Fruit fly (Drosophila melanogaster) whole organism, embryonic: ENCODE results near the gene CG8907.

ENCODE experiments used
- ATbp ChIP-seq: fragments of 200-800 bp; sonication (Bioruptor generic); optimal IDR thresholded peaks from 2 replicates; lab custom pipeline; 2017; ENCODE audit warnings: missing biosample characterization, mild to moderate bottlenecking, missing genetic modification characterization, missing genetic modification reagents
- Atf6 ChIP-seq: fragments of 200-800 bp; sonication (Bioruptor generic); IDR thresholded peaks from 2 replicates; pipeline ENCODE4 v1.3.6; 2022; ENCODE audit warnings: missing biosample characterization, missing genetic modification characterization
- CG10274 ChIP-seq: fragments of 200-800 bp; sonication (Bioruptor generic); optimal IDR thresholded peaks from 3 replicates; lab custom pipeline; 2017; ENCODE audit warnings: missing biosample characterization, mild to moderate bottlenecking, missing genetic modification characterization
- CG10431 ChIP-seq: fragments of 200-800 bp; sonication (Bioruptor generic); optimal IDR thresholded peaks from 3 replicates; lab custom pipeline; 2018; ENCODE audit warnings: missing biosample characterization, mild to moderate bottlenecking, missing genetic modification characterization
- CG11696 ChIP-seq: fragments of 200-800 bp; sonication (Bioruptor generic); IDR thresholded peaks from 2 replicates; pipeline ENCODE4 v1.3.6; 2022; ENCODE audit warnings: missing biosample characterization, missing genetic modification characterization
- CG12391 ChIP-seq: fragments of 200-800 bp; sonication (Bioruptor generic); optimal IDR thresholded peaks from 3 replicates; lab custom pipeline; 2018; ENCODE audit warnings: missing biosample characterization, mild to moderate bottlenecking, missing genetic modification characterization, moderate library complexity
- CG13894 ChIP-seq: fragments of 200-800 bp; sonication (Bioruptor generic); optimal IDR thresholded peaks from 3 replicates; lab custom pipeline; 2018; ENCODE audit warnings: missing biosample characterization, mild to moderate bottlenecking, missing genetic modification characterization, moderate library complexity
- CG14965 ChIP-seq: fragments of 200-800 bp; sonication (Bioruptor generic); optimal IDR thresholded peaks from 2 replicates; lab custom pipeline; 2016; ENCODE audit warnings: missing biosample characterization, missing genetic modification characterization, borderline replicate concordance
- CG17829 ChIP-seq: fragments of 200-800 bp; optimal IDR thresholded peaks from 2 replicates; lab custom pipeline; 2019; ENCODE audit warnings: missing biosample characterization, mild to moderate bottlenecking, missing genetic modification characterization, moderate library complexity
- CG17912 ChIP-seq: fragments of 200-800 bp; sonication (Bioruptor generic); optimal IDR thresholded peaks from 2 replicates; lab custom pipeline; 2018; ENCODE audit warnings: missing biosample characterization, mild to moderate bottlenecking, missing genetic modification characterization
- CG18764 ChIP-seq: fragments of 200-800 bp; sonication (Bioruptor generic); optimal IDR thresholded peaks from 3 replicates; lab custom pipeline; 2016; ENCODE audit warnings: missing biosample characterization, missing genetic modification characterization
- CG31224 ChIP-seq: fragments of 200-800 bp; sonication (Bioruptor generic); IDR thresholded peaks from 2 replicates; pipeline ENCODE4 v1.3.6; 2022; ENCODE audit warnings: missing biosample characterization, missing genetic modification characterization
- CG31441 ChIP-seq: fragments of 200-800 bp; sonication (Bioruptor generic); IDR thresholded peaks from 2 replicates; pipeline ENCODE4 v1.3.6; 2022; ENCODE audit warnings: missing biosample characterization, missing genetic modification characterization
- CG32532 ChIP-seq: fragments of 200-800 bp; sonication (Bioruptor generic); IDR thresholded peaks from 2 replicates; pipeline ENCODE4 v1.3.6; 2022; ENCODE audit warnings: missing biosample characterization, missing genetic modification characterization
- CG3838 ChIP-seq: fragments of 200-800 bp; sonication (Bioruptor generic); optimal IDR thresholded peaks from 3 replicates; lab custom pipeline; 2016; ENCODE audit warnings: missing biosample characterization, missing genetic modification characterization
- CG3995 ChIP-seq: fragments of 200-800 bp; sonication (Bioruptor generic); optimal IDR thresholded peaks from 3 replicates; lab custom pipeline; 2016; ENCODE audit warnings: missing biosample characterization, missing genetic modification characterization
- CG6272 ChIP-seq: fragments of 200-800 bp; sonication (Bioruptor generic); IDR thresholded peaks from 2 replicates; pipeline ENCODE4 v1.3.6; 2022; ENCODE audit warnings: missing biosample characterization, missing genetic modification characterization
- CG6654 ChIP-seq: fragments of 200-800 bp; sonication (Bioruptor generic); optimal IDR thresholded peaks from 2 replicates; lab custom pipeline; 2017; ENCODE audit warnings: missing biosample characterization, mild to moderate bottlenecking, missing genetic modification characterization
- CG9215 ChIP-seq: fragments of 200-800 bp; sonication (Bioruptor generic); IDR thresholded peaks from 2 replicates; pipeline ENCODE4 v1.3.6; 2022; ENCODE audit warnings: missing biosample characterization, missing genetic modification characterization
- Dbx ChIP-seq: fragments of 200-800 bp; sonication (Bioruptor generic); IDR thresholded peaks from 3 replicates; pipeline ENCODE4 v1.3.6; 2022; ENCODE audit warnings: missing biosample characterization, missing genetic modification characterization
- Dll ChIP-seq: fragments of 200-800 bp; sonication (Bioruptor generic); IDR thresholded peaks from 4 replicates; pipeline ENCODE4 v1.3.6; 2022; ENCODE audit warnings: missing biosample characterization, missing genetic modification characterization; ENCODE audit not compliant: partially characterized antibody
- Eip74EF ChIP-seq, 2 experiments: fragments of 200-800 bp in 1 of 2; fragments of >200 bp in 1 of 2; sonication (Bioruptor generic) in 1 of 2; optimal IDR thresholded peaks; 2 replicates each; lab custom pipeline; 2017 to 2019; ENCODE audit warnings: missing biosample characterization in 2 of 2, missing genetic modification characterization in 2 of 2, mild to moderate bottlenecking in 1 of 2, moderate library complexity in 1 of 2
- Ets97D ChIP-seq: fragments of 200-800 bp; sonication (Bioruptor generic); optimal IDR thresholded peaks from 3 replicates; lab custom pipeline; 2016; ENCODE audit warnings: missing biosample characterization, missing genetic modification characterization
- H15 ChIP-seq: fragments of 200-800 bp; sonication (Bioruptor generic); IDR thresholded peaks from 3 replicates; pipeline ENCODE4 v1.3.6; 2022; ENCODE audit warnings: missing biosample characterization, missing genetic modification characterization
- MBD-R2 ChIP-seq: fragments of 200-800 bp; sonication (Bioruptor generic); IDR thresholded peaks from 2 replicates; pipeline ENCODE4 v1.3.6; 2022; ENCODE audit warnings: missing biosample characterization, missing genetic modification characterization
- Myb ChIP-seq: fragments of 200-800 bp; sonication (Bioruptor generic); optimal IDR thresholded peaks from 2 replicates; lab custom pipeline; 2016; ENCODE audit warnings: missing biosample characterization, missing genetic modification characterization
- NFAT ChIP-seq: fragments of 200-800 bp; sonication (Bioruptor generic); IDR thresholded peaks from 2 replicates; pipeline ENCODE4 v1.3.6; 2022; ENCODE audit warnings: missing biosample characterization, missing genetic modification characterization
- Oaz ChIP-seq: fragments of 200-800 bp; sonication (Bioruptor generic); IDR thresholded peaks from 2 replicates; pipeline ENCODE4 v1.3.6; 2022; ENCODE audit warnings: missing biosample characterization, missing genetic modification characterization
- Xrp1 ChIP-seq: fragments of 200-800 bp; sonication (Bioruptor generic); IDR thresholded peaks from 2 replicates; pipeline ENCODE4 v1.3.6; 2022; ENCODE audit warnings: missing biosample characterization, missing genetic modification characterization
- aop ChIP-seq: fragments of 200-800 bp; sonication (Bioruptor generic); IDR thresholded peaks from 2 replicates; pipeline ENCODE4 v1.3.6; 2022; ENCODE audit warnings: missing biosample characterization, missing genetic modification characterization
- ap ChIP-seq: fragments of 200-800 bp; sonication (Bioruptor generic); IDR thresholded peaks from 2 replicates; pipeline ENCODE4 v1.3.6; 2022; ENCODE audit warnings: missing biosample characterization, missing genetic modification characterization
- bab2 ChIP-seq: fragments of 200-800 bp; sonication (Bioruptor generic); optimal IDR thresholded peaks from 2 replicates; lab custom pipeline; 2016; ENCODE audit warnings: missing biosample characterization, missing genetic modification characterization
- crol ChIP-seq: fragments of 200-800 bp; sonication (Bioruptor generic); IDR thresholded peaks from 2 replicates; pipeline ENCODE4 v1.3.6; 2022; ENCODE audit warnings: missing biosample characterization, missing genetic modification characterization
- da ChIP-seq: fragments of 200-800 bp; sonication (Bioruptor generic); optimal IDR thresholded peaks from 2 replicates; lab custom pipeline; 2016; ENCODE audit warnings: missing biosample characterization, missing genetic modification characterization
- dmrt99B ChIP-seq: fragments of 200-800 bp; sonication (Bioruptor generic); optimal IDR thresholded peaks from 2 replicates; lab custom pipeline; 2018; ENCODE audit warnings: missing biosample characterization, mild to moderate bottlenecking, missing genetic modification characterization, moderate library complexity
- emc ChIP-seq: fragments of 200-800 bp; sonication (Bioruptor generic); optimal IDR thresholded peaks from 2 replicates; lab custom pipeline; 2016; ENCODE audit warnings: missing biosample characterization, missing genetic modification characterization
- esg ChIP-seq: fragments of 200-800 bp; sonication (Bioruptor generic); conservative IDR thresholded peaks from 2 replicates; pipeline ENCODE4 v1.3.6; 2022; ENCODE audit warnings: missing biosample characterization, missing genetic modification characterization
- fd96Cb ChIP-seq: fragments of 200-800 bp; sonication (Bioruptor generic); optimal IDR thresholded peaks from 2 replicates; lab custom pipeline; 2018; ENCODE audit warnings: missing biosample characterization, mild to moderate bottlenecking, missing genetic modification characterization, moderate library complexity
- gt ChIP-seq: fragments of 200-800 bp; sonication (Bioruptor generic); IDR thresholded peaks from 2 replicates; pipeline ENCODE4 v1.3.6; 2022; ENCODE audit warnings: missing biosample characterization, missing genetic modification characterization
- ind ChIP-seq: fragments of 200-800 bp; sonication (Bioruptor generic); optimal IDR thresholded peaks from 3 replicates; lab custom pipeline; 2016; ENCODE audit warnings: missing biosample characterization, missing genetic modification characterization
- lab ChIP-seq: fragments of 200-800 bp; sonication (Bioruptor generic); optimal IDR thresholded peaks from 3 replicates; lab custom pipeline; 2017; ENCODE audit warnings: missing biosample characterization, missing genetic modification characterization, mild to moderate bottlenecking, moderate library complexity, missing genetic modification reagents
- maf-S ChIP-seq: fragments of 200-800 bp; sonication (Bioruptor generic); optimal IDR thresholded peaks from 2 replicates; lab custom pipeline; 2016; ENCODE audit warnings: missing biosample characterization, missing genetic modification characterization
- nerfin-1 ChIP-seq: fragments of 200-800 bp; sonication (Bioruptor generic); optimal IDR thresholded peaks from 3 replicates; lab custom pipeline; 2019; ENCODE audit warnings: missing biosample characterization, mild to moderate bottlenecking, missing genetic modification characterization, moderate library complexity
- pfk ChIP-seq: fragments of 200-800 bp; sonication (Bioruptor generic); optimal IDR thresholded peaks from 2 replicates; lab custom pipeline; 2018; ENCODE audit warnings: missing biosample characterization, mild to moderate bottlenecking, missing genetic modification characterization, moderate library complexity
- sisA ChIP-seq: fragments of 200-800 bp; sonication (Bioruptor generic); IDR thresholded peaks from 2 replicates; pipeline ENCODE4 v1.3.6; 2022; ENCODE audit warnings: missing biosample characterization, missing genetic modification characterization
- tna ChIP-seq: fragments of 200-800 bp; sonication (Bioruptor generic); IDR thresholded peaks from 2 replicates; pipeline ENCODE4 v1.3.6; 2022; ENCODE audit warnings: missing biosample characterization, missing genetic modification characterization; ENCODE audit not compliant: partially characterized antibody
- toy ChIP-seq: fragments of 200-800 bp; sonication (Bioruptor generic); IDR thresholded peaks from 2 replicates; pipeline ENCODE4 v1.3.6; 2022; ENCODE audit warnings: missing biosample characterization, missing genetic modification characterization
- wor ChIP-seq: fragments of 200-800 bp; sonication (Bioruptor generic); IDR thresholded peaks from 2 replicates; pipeline ENCODE4 v1.3.6; 2022; ENCODE audit warnings: missing biosample characterization, missing genetic modification characterization

The CG8907 gene

dm6 chr3R:16969361-16970355 lies 38.4 kb upstream of the CG8907 start:
- TF ChIP-seq Eip74EF (GFP tag; optimal IDR thresholded peaks at IDR 0.05; lab: Kevin White, UChicago) (no peak), dmrt99B (no peak), nerfin-1 (peak; percentile 62), CG13894 (tag; lab: Kevin White, UChicago) (no peak), CG11696 (peak; percentile 15; the same call in 1 of the 2 replicates), Atf6 (GFP tag; lab: Robert Waterston, UW) (peak; percentile 75), CG32532 (GFP tag; lab: Robert Waterston, UW) (peak; percentile 67), da (GFP tag; lab: Kevin White, UChicago) (no peak), NFAT (GFP tag; lab: Robert Waterston, UW) (peak; percentile 69; the same call in 1 of the 2 replicates), CG17912 (GFP tag; lab: Kevin White, UChicago) (peak; percentile 1), lab (no peak), sisA (GFP tag; lab: Robert Waterston, UW) (peak; percentile 35; the same call in 1 of the 2 replicates), wor (GFP tag; lab: Robert Waterston, UW) (no peak), toy (GFP tag; lab: Robert Waterston, UW) (no peak), tna (GFP tag; lab: Robert Waterston, UW) (no peak; the same call in 1 of the 2 replicates), Dbx (GFP tag; lab: Robert Waterston, UW) (peak; percentile 63), CG17829 (peak; percentile 68), crol (GFP tag; lab: Robert Waterston, UW) (peak; percentile 48; the same call in 1 of the 2 replicates), esg (GFP tag; lab: Robert Waterston, UW) (peak; percentile 42), emc (GFP tag; lab: Kevin White, UChicago) (no peak), bab2 (GFP tag; lab: Kevin White, UChicago) (peak; percentile 10), Dll (GFP tag; lab: Robert Waterston, UW) (no peak), pfk (no peak), Oaz (GFP tag; lab: Robert Waterston, UW) (no peak), CG10431 (GFP tag; lab: Kevin White, UChicago) (no peak), CG10274 (GFP tag; lab: Kevin White, UChicago) (no peak), Xrp1 (peak; percentile 80), ind (GFP tag; lab: Kevin White, UChicago) (peak; percentile 54), CG31441 (GFP tag; lab: Robert Waterston, UW) (peak; percentile 84), CG3995 (GFP tag; lab: Kevin White, UChicago) (no peak), ap (GFP tag; lab: Robert Waterston, UW) (peak; percentile 35; the same call in 1 of the 2 replicates), CG12391 (tag; lab: Kevin White, UChicago) (peak; percentile 84), Ets97D (GFP tag; lab: Kevin White, UChicago) (peak; percentile 41), H15 (peak; percentile 39; the same call in 2 of the 3 replicates), fd96Cb (peak; percentile 62), gt (GFP tag; lab: Robert Waterston, UW) (no peak), CG6272 (no peak), ATbp (GFP tag; lab: Kevin White, UChicago) (peak; percentile 57), CG9215 (peak; percentile 31; the same call in 1 of the 2 replicates), aop (no peak), CG18764 (GFP tag; lab: Kevin White, UChicago) (peak; percentile 48), CG14965 (GFP tag; lab: Kevin White, UChicago) (no peak), maf-S (GFP tag; lab: Kevin White, UChicago) (no peak), Myb (GFP tag; lab: Kevin White, UChicago) (peak; percentile 38), CG6654 (GFP tag; lab: Kevin White, UChicago) (peak; percentile 42), CG3838 (GFP tag; lab: Kevin White, UChicago) (peak; percentile 39), CG31224 (GFP tag; lab: Robert Waterston, UW) (no peak), MBD-R2 (GFP tag; lab: Robert Waterston, UW) (peak; percentile 30; the same call in 1 of the 2 replicates)
